Fruit fly (Drosophila melanogaster): Measurements from ENCODE around the gene FoxK.

FoxK gene

DNA sequence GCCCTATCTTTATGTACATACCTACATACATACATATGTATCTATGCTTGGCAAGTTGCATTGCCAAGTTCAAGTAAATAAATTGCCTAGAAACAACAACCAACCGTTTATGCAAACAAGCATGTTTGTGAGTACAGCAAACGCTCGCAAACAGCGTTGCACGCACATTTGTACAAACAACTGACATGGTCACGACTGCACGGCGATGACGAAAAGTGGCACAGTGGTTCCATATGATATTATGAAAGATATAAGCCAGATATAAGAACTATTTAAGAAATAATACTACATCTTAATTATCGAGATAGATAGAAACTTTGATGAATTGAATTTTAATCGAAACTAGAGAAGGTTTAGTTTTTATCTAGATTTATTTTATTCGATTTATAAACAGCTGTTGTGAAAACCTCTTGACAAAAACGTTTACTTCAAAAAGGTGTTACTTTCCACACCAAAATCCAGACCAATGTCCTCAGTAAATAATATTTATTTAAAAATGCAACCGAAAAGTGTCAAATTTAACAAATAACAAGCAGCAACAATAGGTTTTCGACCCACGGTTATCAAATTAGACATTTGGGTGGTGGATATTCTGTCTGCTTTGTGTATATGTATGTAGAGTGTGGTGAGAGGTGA, 30.7 kb downstream of the FoxK start (continued):
- TF ChIP-seq CG8478 (optimal IDR thresholded peaks at IDR 0.05) (no peak), z (GFP tag; IDR thresholded peaks at IDR 0.05) (peak; percentile 76; the same call in 1 of the 3 replicates), CG6175 (GFP tag; IDR thresholded peaks at IDR 0.05) (no peak), odd (GFP tag; optimal IDR thresholded peaks at IDR 0.05) (peak; percentile 96), usp (GFP tag; optimal IDR thresholded peaks at IDR 0.05) (no peak), BEAF-32 (GFP tag; optimal IDR thresholded peaks at IDR 0.05) (no peak), CG16813 (GFP tag; IDR thresholded peaks at IDR 0.05; ENCODE audit: partially characterized antibody) (peak; percentile 49; the same call in 1 of the 3 replicates), BtbVII (GFP tag; optimal IDR thresholded peaks at IDR 0.05) (peak; percentile 78), CG3065 (GFP tag; optimal IDR thresholded peaks at IDR 0.05) (peak; percentile 68), kni (GFP tag; optimal IDR thresholded peaks at IDR 0.05) (peak; percentile 93), jigr1 (GFP tag; IDR thresholded peaks at IDR 0.05) (0 out of 3 replicates have a peak, but pooled peaks have one; percentile 73), CG7786 (GFP tag; optimal IDR thresholded peaks at IDR 0.05) (peak; percentile 63), org-1 (GFP tag; optimal IDR thresholded peaks at IDR 0.05) (peak; percentile 90), CG13296 (GFP tag; optimal IDR thresholded peaks at IDR 0.05) (peak; percentile 90), CG12744 (GFP tag; optimal IDR thresholded peaks at IDR 0.05) (peak; percentile 64), oc (tag; optimal IDR thresholded peaks at IDR 0.05) (peak; percentile 81), Dip2 (GFP tag; IDR thresholded peaks at IDR 0.05) (no peak; the same call in 1 of the 2 replicates), CG8924 (tag; optimal IDR thresholded peaks at IDR 0.05) (peak; percentile 97), CG17361 (GFP tag; IDR thresholded peaks at IDR 0.05) (peak; percentile 98), Ada2b (GFP tag; IDR thresholded peaks at IDR 0.05) (peak; percentile 82), pfk (GFP tag; optimal IDR thresholded peaks at IDR 0.05) (peak; percentile 30), Dad (GFP tag; optimal IDR thresholded peaks at IDR 0.05) (peak; percentile 63), HmgZ (tag; optimal IDR thresholded peaks at IDR 0.05) (peak; percentile 77), CG12236 (GFP tag; optimal IDR thresholded peaks at IDR 0.05) (peak; percentile 82), CG10565 (GFP tag; optimal IDR thresholded peaks at IDR 0.05) (peak; percentile 29), Antp (GFP tag; optimal IDR thresholded peaks at IDR 0.05) (peak; percentile 58), repo (GFP tag; optimal IDR thresholded peaks at IDR 0.05) (peak; percentile 78), hb (GFP tag; IDR thresholded peaks at IDR 0.05; ENCODE audit: partially characterized antibody) (no peak), HHEX (GFP tag; optimal IDR thresholded peaks at IDR 0.05) (peak; percentile 87), grn (GFP tag; optimal IDR thresholded peaks at IDR 0.05) (peak; percentile 74), wek (GFP tag; optimal IDR thresholded peaks at IDR 0.05) (peak; percentile 78), vnd (GFP tag; IDR thresholded peaks at IDR 0.05; ENCODE audit: partially characterized antibody) (peak; percentile 50; the same call in 1 of the 3 replicates), CG11456 (GFP tag; IDR thresholded peaks at IDR 0.05) (no peak), ara (GFP tag; IDR thresholded peaks at IDR 0.05) (peak; percentile 87), Xbp1 (GFP tag; optimal IDR thresholded peaks at IDR 0.05) (peak; percentile 92), CG17829 (tag; optimal IDR thresholded peaks at IDR 0.05) (peak; percentile 95), Hmx (GFP tag; optimal IDR thresholded peaks at IDR 0.05) (peak; percentile 68), gce (GFP tag; IDR thresholded peaks at IDR 0.05) (peak; percentile 59), az2 (GFP tag; optimal IDR thresholded peaks at IDR 0.05) (peak; percentile 95), grau (tag; optimal IDR thresholded peaks at IDR 0.05) (peak; percentile 92), CG3407 (GFP tag; optimal IDR thresholded peaks at IDR 0.05) (peak; percentile 81), CG13123 (GFP tag; optimal IDR thresholded peaks at IDR 0.05) (peak; percentile 75), bab2 (GFP tag; optimal IDR thresholded peaks at IDR 0.05) (peak; percentile 82), CG8281 (tag; optimal IDR thresholded peaks at IDR 0.05) (peak; percentile 66), Blimp-1 (GFP tag; optimal IDR thresholded peaks at IDR 0.05) (peak; percentile 78), ato (GFP tag; IDR thresholded peaks at IDR 0.05; ENCODE audit: partially characterized antibody) (no peak), Spps (tag; optimal IDR thresholded peaks at IDR 0.05) (peak; percentile 53), CG15601 (tag; optimal IDR thresholded peaks at IDR 0.05) (peak; percentile 88), lbe (GFP tag; optimal IDR thresholded peaks at IDR 0.05) (peak; percentile 66), dysf (GFP tag; IDR thresholded peaks at IDR 0.05) (peak; percentile 87; the same call in 1 of the 3 replicates)
